Worm (Caenorhabditis elegans): Measurements from ENCODE around the gene Y62H9A.4.

- TF ChIP-seq ztf-23 (GFP tag; IDR thresholded peaks at IDR 0.05) (no peak), tab-1 (GFP tag; IDR thresholded peaks at IDR 0.05) (no peak), cog-1 (tag; optimal IDR thresholded peaks at IDR 0.05) (no peak)
These were observed 29.8 kb upstream of the Y62H9A.4 start, which contains the start of gene F54F7.3 for ce11 chrX:11850082-11850481.
